Worm (Caenorhabditis elegans): ENCODE results near the gene srlf-16.

- TF ChIP-seq ref-1 (GFP tag; conservative IDR thresholded peaks at IDR 0.05) (no peak), tab-1 (GFP tag; IDR thresholded peaks at IDR 0.05) (no peak), ztf-23 (GFP tag; IDR thresholded peaks at IDR 0.05) (no peak)
Measured at ce11 chrV:8145329-8145728, 40.8 kb downstream of the srlf-16 start, which contains the start of gene D1014.13.
